Worm (Caenorhabditis elegans) whole organism, L1 larva: ENCODE data around the gene C05D9.7.

Experiments used
- C04F5.9 ChIP-seq: sonication (generic microtip); optimal IDR thresholded peaks from 2 replicates; lab custom pipeline; 2016; ENCODE audit warnings: missing genetic modification characterization, missing compliant biosample characterization
- C16A3.4 ChIP-seq: fragments of 150-350 bp; optimal IDR thresholded peaks from 2 replicates; lab custom pipeline; 2014; ENCODE audit warnings: missing biosample characterization, missing genetic modification characterization
- F16B12.6 ChIP-seq: fragments of 150-350 bp; optimal IDR thresholded peaks from 2 replicates; lab custom pipeline; 2014; ENCODE audit warnings: missing biosample characterization, missing genetic modification characterization
- Y116A8C.19 ChIP-seq: sonication (generic microtip); optimal IDR thresholded peaks from 2 replicates; lab custom pipeline; 2016; ENCODE audit warnings: missing compliant biosample characterization, missing genetic modification characterization, borderline replicate concordance
- aha-1 ChIP-seq: fragments of 150-350 bp; optimal IDR thresholded peaks from 2 replicates; lab custom pipeline; 2014; ENCODE audit warnings: missing biosample characterization, missing genetic modification characterization
- ama-1 ChIP-seq: fragments of 150-350 bp; optimal IDR thresholded peaks from 2 replicates; lab custom pipeline; 2014
- blmp-1 ChIP-seq: fragments of 150-350 bp; optimal IDR thresholded peaks from 2 replicates; lab custom pipeline; 2014; ENCODE audit warnings: missing biosample characterization, missing genetic modification characterization
- ceh-63 ChIP-seq: fragments of 200-800 bp; sonication (Bioruptor generic); optimal IDR thresholded peaks from 2 replicates; lab custom pipeline; 2018; ENCODE audit warnings: mild to moderate bottlenecking, missing genetic modification characterization, missing compliant biosample characterization
- ceh-82 ChIP-seq, 3 experiments: fragments of 150-350 bp in 1 of 3; sonication (generic microtip) in 2 of 3; optimal IDR thresholded peaks; 2 replicates each; lab custom pipeline; 2014 to 2017; ENCODE audit warnings: missing biosample characterization in 3 of 3, missing genetic modification characterization in 3 of 3
- ceh-88 ChIP-seq: fragments of 200-800 bp; sonication (Bioruptor generic); IDR thresholded peaks from 2 replicates; pipeline ENCODE4 v1.3.6; 2022; ENCODE audit warnings: missing genetic modification characterization, missing compliant biosample characterization
- ceh-90 ChIP-seq: sonication (generic microtip); optimal IDR thresholded peaks from 2 replicates; lab custom pipeline; 2016; ENCODE audit warnings: missing genetic modification characterization, missing compliant biosample characterization
- ces-1 ChIP-seq: fragments of 150-350 bp; optimal IDR thresholded peaks from 2 replicates; lab custom pipeline; 2014; ENCODE audit warnings: missing biosample characterization, missing genetic modification reagents, missing genetic modification characterization
- efl-3 ChIP-seq: fragments of 200-800 bp; sonication (Bioruptor generic); optimal IDR thresholded peaks from 2 replicates; lab custom pipeline; 2018; ENCODE audit warnings: mild to moderate bottlenecking, missing genetic modification characterization, missing compliant biosample characterization
- egl-13 ChIP-seq: sonication (generic microtip); optimal IDR thresholded peaks from 2 replicates; lab custom pipeline; 2016; ENCODE audit warnings: missing genotype, missing genetic modification reagents, missing genetic modification characterization, missing compliant biosample characterization
- elt-2 ChIP-seq: sonication (generic microtip); optimal IDR thresholded peaks from 2 replicates; lab custom pipeline; 2016; ENCODE audit warnings: missing genetic modification characterization, mild to moderate bottlenecking, inconsistent platforms, missing compliant biosample characterization, missing genetic modification reagents
- fkh-10 ChIP-seq: sonication (generic microtip); optimal IDR thresholded peaks from 2 replicates; lab custom pipeline; 2017; ENCODE audit warnings: missing biosample characterization, missing genetic modification reagents, missing genetic modification characterization
- fkh-4 ChIP-seq: sonication (generic microtip); optimal IDR thresholded peaks from 2 replicates; lab custom pipeline; 2016; ENCODE audit warnings: missing compliant biosample characterization, missing genetic modification characterization, borderline replicate concordance
- fos-1 ChIP-seq: fragments of 150-350 bp; optimal IDR thresholded peaks from 2 replicates; lab custom pipeline; 2014; ENCODE audit warnings: missing biosample characterization, missing genetic modification characterization
- grh-1 ChIP-seq: fragments of 200-800 bp; sonication (Bioruptor generic); IDR thresholded peaks from 2 replicates; pipeline ENCODE4 v1.3.6; 2022; ENCODE audit warnings: missing genetic modification reagents, missing genetic modification characterization, missing compliant biosample characterization
- hlh-4 ChIP-seq: sonication (generic microtip); optimal IDR thresholded peaks from 2 replicates; lab custom pipeline; 2016; ENCODE audit warnings: mild to moderate bottlenecking, missing genetic modification characterization, missing compliant biosample characterization
- irx-1 ChIP-seq: sonication (generic microtip); optimal IDR thresholded peaks from 2 replicates; lab custom pipeline; 2016; ENCODE audit warnings: missing genetic modification characterization, missing compliant biosample characterization
- lin-14 ChIP-seq: fragments of 200-800 bp; sonication (Bioruptor generic); optimal IDR thresholded peaks from 2 replicates; lab custom pipeline; 2018; ENCODE audit warnings: mild to moderate bottlenecking, missing genetic modification characterization, moderate library complexity, missing compliant biosample characterization
- mab-9 ChIP-seq: fragments of 200-800 bp; sonication (Bioruptor generic); IDR thresholded peaks from 2 replicates; pipeline ENCODE4 v1.3.6; 2022; ENCODE audit warnings: missing genetic modification reagents, missing genetic modification characterization, missing compliant biosample characterization
- mdl-1 ChIP-seq, 2 experiments: fragments of 150-350 bp; optimal IDR thresholded peaks; 2 replicates each; lab custom pipeline; 2014 to 2017; ENCODE audit warnings: missing biosample characterization in 2 of 2, missing genetic modification characterization in 2 of 2, inconsistent platforms in 1 of 2
- mef-2 ChIP-seq: fragments of 150-350 bp; optimal IDR thresholded peaks from 2 replicates; lab custom pipeline; 2014; ENCODE audit warnings: missing biosample characterization, missing genetic modification characterization
- mep-1 ChIP-seq: fragments of 150-350 bp; optimal IDR thresholded peaks from 2 replicates; lab custom pipeline; 2014; ENCODE audit warnings: missing biosample characterization, missing genetic modification characterization
- nhr-12 ChIP-seq: sonication (generic microtip); optimal IDR thresholded peaks from 2 replicates; lab custom pipeline; 2017; ENCODE audit warnings: missing biosample characterization, missing genetic modification characterization
- nhr-71 ChIP-seq: sonication (generic microtip); optimal IDR thresholded peaks from 2 replicates; lab custom pipeline; 2016; ENCODE audit warnings: mild to moderate bottlenecking, missing genetic modification characterization, moderate library complexity, missing compliant biosample characterization
- nhr-77 ChIP-seq: fragments of 150-350 bp; optimal IDR thresholded peaks from 2 replicates; lab custom pipeline; 2014; ENCODE audit warnings: missing biosample characterization, missing genetic modification characterization
- pag-3 ChIP-seq: sonication (generic microtip); optimal IDR thresholded peaks from 2 replicates; lab custom pipeline; 2017; ENCODE audit warnings: missing genetic modification characterization, mild to moderate bottlenecking, missing compliant biosample characterization, antibody characterized with exemption, borderline replicate concordance; ENCODE audit not compliant: insufficient read depth
- rnt-1 ChIP-seq: sonication (generic microtip); optimal IDR thresholded peaks from 2 replicates; lab custom pipeline; 2016; ENCODE audit warnings: mild to moderate bottlenecking, missing genetic modification characterization, moderate library complexity, missing compliant biosample characterization
- skn-1 ChIP-seq: fragments of 150-350 bp; optimal IDR thresholded peaks from 2 replicates; lab custom pipeline; 2014; ENCODE audit warnings: missing biosample characterization, missing genetic modification characterization
- snu-23 ChIP-seq: sonication (generic microtip); optimal IDR thresholded peaks from 2 replicates; lab custom pipeline; 2016; ENCODE audit warnings: missing genetic modification characterization, missing compliant biosample characterization
- sox-4 ChIP-seq: sonication (generic microtip); optimal IDR thresholded peaks from 2 replicates; lab custom pipeline; 2016; ENCODE audit warnings: missing genetic modification characterization, missing compliant biosample characterization
- sptf-1 ChIP-seq: fragments of 150-350 bp; optimal IDR thresholded peaks from 2 replicates; lab custom pipeline; 2014; ENCODE audit warnings: missing biosample characterization, missing genetic modification characterization
- sup-37 ChIP-seq: fragments of 200-800 bp; sonication (Bioruptor generic); optimal IDR thresholded peaks from 2 replicates; lab custom pipeline; 2018; ENCODE audit warnings: mild to moderate bottlenecking, missing genetic modification characterization, missing compliant biosample characterization
- swsn-7 ChIP-seq: sonication (generic microtip); optimal IDR thresholded peaks from 2 replicates; lab custom pipeline; 2016; ENCODE audit warnings: missing genetic modification characterization, missing compliant biosample characterization
- tbx-2 ChIP-seq: sonication (generic microtip); optimal IDR thresholded peaks from 2 replicates; lab custom pipeline; 2016; ENCODE audit warnings: missing genetic modification characterization, missing compliant biosample characterization
- unc-130 ChIP-seq: fragments of 150-350 bp; optimal IDR thresholded peaks from 2 replicates; lab custom pipeline; 2017; ENCODE audit warnings: missing biosample characterization, missing genetic modification characterization, inconsistent platforms
- unc-62 ChIP-seq: fragments of 150-350 bp; optimal IDR thresholded peaks from 2 replicates; lab custom pipeline; 2014; ENCODE audit warnings: missing biosample characterization, missing genetic modification reagents, missing genetic modification characterization
- unc-86 ChIP-seq: sonication (generic microtip); optimal IDR thresholded peaks from 2 replicates; lab custom pipeline; 2016; ENCODE audit warnings: missing genetic modification characterization, missing compliant biosample characterization
- vab-15 ChIP-seq: sonication (generic microtip); optimal IDR thresholded peaks from 2 replicates; lab custom pipeline; 2017; ENCODE audit warnings: missing genotype, mild to moderate bottlenecking, missing genetic modification characterization, missing compliant biosample characterization
- xbp-1 ChIP-seq: sonication (generic microtip); optimal IDR thresholded peaks from 2 replicates; lab custom pipeline; 2016; ENCODE audit warnings: missing genetic modification characterization, missing compliant biosample characterization
- zip-4 ChIP-seq: fragments of 200-800 bp; sonication (Bioruptor generic); optimal IDR thresholded peaks from 2 replicates; lab custom pipeline; 2018; ENCODE audit warnings: mild to moderate bottlenecking, missing genetic modification characterization, moderate library complexity, missing compliant biosample characterization

The C05D9.7 gene

DNA sequence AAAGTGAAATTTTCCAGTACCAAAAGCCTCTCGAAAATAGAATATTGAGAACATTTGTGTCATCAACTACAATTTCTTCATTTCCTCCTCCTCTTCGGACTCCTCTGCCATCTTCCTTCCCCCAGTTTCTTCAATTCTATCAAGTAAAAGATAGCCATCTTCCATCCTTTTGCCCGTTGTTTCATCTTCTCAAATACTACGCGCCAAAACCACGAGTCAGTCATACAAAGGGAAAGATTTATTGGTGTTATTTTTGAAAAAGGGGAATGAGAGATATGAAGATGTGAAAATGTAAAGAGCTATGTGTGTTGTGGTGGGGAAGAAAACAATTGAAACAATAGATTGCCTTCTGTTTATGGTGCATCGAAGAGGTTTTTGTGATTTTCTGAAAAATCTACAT is 3.0 kb upstream of the C05D9.7 start (continued):
- no peak for TF ChIP-seq fkh-10 (GFP tag; lab: Kevin White, UChicago)
- no peak for TF ChIP-seq fkh-4 (tag; lab: Kevin White, UChicago)
- peak; percentile 60 for TF ChIP-seq mep-1
- TF ChIP-seq unc-62 (GFP tag; lab: Kevin White, UChicago) = no peak
- TF ChIP-seq fos-1 (tag; lab: Kevin White, UChicago) = peak; percentile 39
- no peak for TF ChIP-seq mab-9 (GFP tag; lab: Robert Waterston, UW)
- peak; percentile 66 for TF ChIP-seq nhr-71 (tag; lab: Kevin White, UChicago)
- no peak for TF ChIP-seq egl-13 (tag; lab: Kevin White, UChicago)
- no peak for TF ChIP-seq Y116A8C.19 (tag; lab: Kevin White, UChicago)
- TF ChIP-seq efl-3 = no peak
- no peak for TF ChIP-seq ceh-90 (tag; lab: Kevin White, UChicago)
- peak; percentile 14 for TF ChIP-seq vab-15
- TF ChIP-seq grh-1 = no peak
- TF ChIP-seq unc-130 (tag; lab: Kevin White, UChicago) = no peak
- no peak for TF ChIP-seq tbx-2
- peak; percentile 59 for TF ChIP-seq rnt-1 (tag; lab: Kevin White, UChicago)
- TF ChIP-seq xbp-1 (tag; lab: Kevin White, UChicago) = no peak
- TF ChIP-seq ceh-82 (tag; optimal IDR thresholded peaks at IDR 0.05; lab: Kevin White, UChicago) = peak in 1 of 3 experiments; percentile 41
- TF ChIP-seq mef-2 (tag; lab: Kevin White, UChicago) = no peak
- no peak for TF ChIP-seq mdl-1 (tag; optimal IDR thresholded peaks at IDR 0.05; lab: Kevin White, UChicago)
- TF ChIP-seq lin-14 (GFP tag; lab: Kevin White, UChicago) = peak; percentile 88
- TF ChIP-seq sox-4 (tag; lab: Kevin White, UChicago) = no peak
- TF ChIP-seq ama-1 (lab: Kevin White, UChicago) = no peak
- TF ChIP-seq sptf-1 (tag; lab: Kevin White, UChicago) = no peak
- TF ChIP-seq ces-1 (GFP tag; lab: Kevin White, UChicago) = no peak
- no peak for TF ChIP-seq ceh-88
- TF ChIP-seq aha-1 (tag; lab: Kevin White, UChicago) = no peak
- TF ChIP-seq irx-1 (tag; lab: Kevin White, UChicago) = no peak
- peak; percentile 55 for TF ChIP-seq blmp-1 (tag; lab: Kevin White, UChicago)
- no peak for TF ChIP-seq ceh-63 (GFP tag; lab: Kevin White, UChicago)
- TF ChIP-seq pag-3 (tag; lab: Kevin White, UChicago) = peak; percentile 61
- TF ChIP-seq unc-86 = no peak
- TF ChIP-seq C16A3.4 (tag; lab: Kevin White, UChicago) = peak; percentile 58
- no peak for TF ChIP-seq zip-4 (GFP tag; lab: Kevin White, UChicago)
- no peak for TF ChIP-seq nhr-12 (tag; lab: Kevin White, UChicago)
- no peak for TF ChIP-seq elt-2 (tag; lab: Kevin White, UChicago)
- TF ChIP-seq sup-37 (GFP tag; lab: Kevin White, UChicago) = no peak
- TF ChIP-seq F16B12.6 (tag; lab: Kevin White, UChicago) = no peak
- TF ChIP-seq swsn-7 (tag; lab: Kevin White, UChicago) = no peak
- peak; percentile 16 for TF ChIP-seq skn-1 (tag; lab: Kevin White, UChicago)
- TF ChIP-seq nhr-77 (tag; lab: Kevin White, UChicago) = no peak

DNA sequence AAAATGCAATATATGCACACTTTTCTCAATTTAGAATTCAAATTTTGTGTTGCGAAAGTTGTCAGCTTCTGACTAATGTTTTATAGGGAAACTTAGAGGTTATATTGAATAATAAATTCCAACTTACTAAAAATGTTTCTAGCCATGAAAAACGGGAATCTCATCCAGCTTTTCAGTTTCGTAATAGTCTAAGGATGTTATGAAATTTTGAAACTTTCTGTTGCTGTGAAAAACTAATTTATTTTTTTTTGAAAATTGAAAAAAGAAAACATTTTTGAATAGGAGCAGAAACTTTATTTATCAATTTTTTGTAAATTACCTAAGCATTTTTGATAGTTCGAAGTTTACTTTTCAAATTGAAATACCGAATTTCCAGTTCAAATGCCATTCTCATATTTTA is 2.4 kb upstream of the C05D9.7 start:
- no peak for TF ChIP-seq C04F5.9 (tag; lab: Kevin White, UChicago)
- TF ChIP-seq egl-13 (tag; lab: Kevin White, UChicago) = peak; percentile 33
- no peak for TF ChIP-seq ceh-90 (tag; lab: Kevin White, UChicago)
- no peak for TF ChIP-seq hlh-4 (tag; lab: Kevin White, UChicago)
- peak; percentile 48 for TF ChIP-seq skn-1 (tag; lab: Kevin White, UChicago)
- no peak for TF ChIP-seq snu-23 (GFP tag; lab: Kevin White, UChicago)
- TF ChIP-seq, all 84 proteins: peak for 2
